Fruit fly (Drosophila melanogaster) whole organism, embryonic: Measurements from ENCODE around the gene CG46059.
A peak's percentile ranks its signal among the peaks of the same experiment; 100 is the strongest.

Source experiments
- CG10366 ChIP-seq: fragments of 200-800 bp; sonication (Bioruptor generic); IDR thresholded peaks from 2 replicates; pipeline ENCODE4 v1.3.6; 2022; ENCODE audit warnings: missing biosample characterization, missing genetic modification characterization
- CG10543 ChIP-seq: fragments of 200-800 bp; sonication (Bioruptor generic); optimal IDR thresholded peaks from 3 replicates; lab custom pipeline; 2017; ENCODE audit warnings: missing biosample characterization, mild to moderate bottlenecking, missing genetic modification characterization, moderate library complexity
- CG11085 ChIP-seq: fragments of 200-800 bp; sonication (Bioruptor generic); IDR thresholded peaks from 2 replicates; pipeline ENCODE4 v1.3.6; 2022; ENCODE audit warnings: missing biosample characterization, missing genetic modification characterization
- CG11696 ChIP-seq: fragments of 200-800 bp; sonication (Bioruptor generic); IDR thresholded peaks from 2 replicates; pipeline ENCODE4 v1.3.6; 2022; ENCODE audit warnings: missing biosample characterization, missing genetic modification characterization
- CG12236 ChIP-seq: fragments of 200-800 bp; sonication (Bioruptor generic); optimal IDR thresholded peaks from 2 replicates; lab custom pipeline; 2016; ENCODE audit warnings: missing biosample characterization, missing genetic modification characterization
- CG15011 ChIP-seq: fragments of 200-800 bp; sonication (Bioruptor generic); optimal IDR thresholded peaks from 3 replicates; lab custom pipeline; 2018; ENCODE audit warnings: missing biosample characterization, mild to moderate bottlenecking, missing genetic modification characterization
- CG15479 ChIP-seq: fragments of 200-800 bp; sonication (Bioruptor generic); optimal IDR thresholded peaks from 3 replicates; lab custom pipeline; 2019; ENCODE audit warnings: missing biosample characterization, mild to moderate bottlenecking, missing genetic modification characterization, moderate library complexity
- CG15601 ChIP-seq: fragments of 200-800 bp; sonication (Bioruptor generic); optimal IDR thresholded peaks from 3 replicates; lab custom pipeline; 2019; ENCODE audit warnings: missing biosample characterization, mild to moderate bottlenecking, missing genetic modification characterization, moderate library complexity
- CG16779 ChIP-seq: fragments of 200-800 bp; sonication (Bioruptor generic); IDR thresholded peaks from 2 replicates; pipeline ENCODE4 v1.3.6; 2022; ENCODE audit warnings: missing biosample characterization, missing genetic modification characterization
- CG17361 ChIP-seq: fragments of 200-800 bp; sonication (Bioruptor generic); IDR thresholded peaks from 3 replicates; pipeline ENCODE4 v1.3.6; 2022; ENCODE audit warnings: missing biosample characterization, missing genetic modification characterization
- CG2875 ChIP-seq: fragments of 200-800 bp; sonication (Bioruptor generic); optimal IDR thresholded peaks from 2 replicates; lab custom pipeline; 2017; ENCODE audit warnings: missing biosample characterization, mild to moderate bottlenecking, missing genetic modification characterization, missing genetic modification reagents
- CG3407 ChIP-seq: fragments of 200-800 bp; sonication (Bioruptor generic); optimal IDR thresholded peaks from 2 replicates; lab custom pipeline; 2018; ENCODE audit warnings: missing biosample characterization, mild to moderate bottlenecking, missing genetic modification characterization
- CG34422 ChIP-seq: fragments of 200-800 bp; sonication (Bioruptor generic); IDR thresholded peaks from 3 replicates; pipeline ENCODE4 v1.3.6; 2022; ENCODE audit warnings: missing biosample characterization, missing genetic modification characterization
- CG4360 ChIP-seq: fragments of 200-800 bp; sonication (Bioruptor generic); IDR thresholded peaks from 2 replicates; pipeline ENCODE4 v1.3.6; 2022; ENCODE audit warnings: missing biosample characterization, missing genetic modification characterization
- CG6254 ChIP-seq: fragments of 200-800 bp; sonication (Bioruptor generic); optimal IDR thresholded peaks from 3 replicates; lab custom pipeline; 2017; ENCODE audit warnings: mild to moderate bottlenecking, missing biosample characterization, missing genetic modification reagents, missing genetic modification characterization
- CG6765 ChIP-seq: fragments of 200-800 bp; sonication (Bioruptor generic); optimal IDR thresholded peaks from 3 replicates; lab custom pipeline; 2017; ENCODE audit warnings: missing biosample characterization, mild to moderate bottlenecking, missing genetic modification characterization
- CG7357 ChIP-seq: fragments of 200-800 bp; sonication (Bioruptor generic); IDR thresholded peaks from 3 replicates; pipeline ENCODE4 v1.3.6; 2022; ENCODE audit warnings: missing biosample characterization, missing genetic modification characterization
- CG8359 ChIP-seq: fragments of 200-800 bp; sonication (Bioruptor generic); optimal IDR thresholded peaks from 2 replicates; lab custom pipeline; 2017; ENCODE audit warnings: missing biosample characterization, mild to moderate bottlenecking, missing genetic modification characterization, borderline replicate concordance
- CG8765 ChIP-seq: fragments of 200-800 bp; sonication (Bioruptor generic); IDR thresholded peaks from 2 replicates; pipeline ENCODE4 v1.3.6; 2022; ENCODE audit warnings: missing biosample characterization, missing genetic modification characterization
- CTCF ChIP-seq: fragments of 200-800 bp; sonication (Bioruptor generic); optimal IDR thresholded peaks from 2 replicates; lab custom pipeline; 2017; ENCODE audit warnings: missing biosample characterization, mild to moderate bottlenecking, missing genetic modification characterization, moderate library complexity
- Dll ChIP-seq: fragments of 200-800 bp; sonication (Bioruptor generic); IDR thresholded peaks from 4 replicates; pipeline ENCODE4 v1.3.6; 2022; ENCODE audit warnings: missing biosample characterization, missing genetic modification characterization; ENCODE audit not compliant: partially characterized antibody
- Dref ChIP-seq: fragments of 200-800 bp; sonication (Bioruptor generic); IDR thresholded peaks from 2 replicates; pipeline ENCODE4 v1.3.6; 2022; ENCODE audit warnings: missing biosample characterization, missing genetic modification characterization
- Drgx ChIP-seq: fragments of 200-800 bp; sonication (Bioruptor generic); IDR thresholded peaks from 2 replicates; pipeline ENCODE4 v1.3.6; 2022; ENCODE audit warnings: missing biosample characterization, missing genetic modification characterization
- HLHmδ ChIP-seq: fragments of 200-800 bp; sonication (Bioruptor generic); optimal IDR thresholded peaks from 2 replicates; lab custom pipeline; 2018; ENCODE audit warnings: missing biosample characterization, mild to moderate bottlenecking, missing genetic modification characterization, moderate library complexity
- Hey ChIP-seq: fragments of 200-800 bp; sonication (Bioruptor generic); optimal IDR thresholded peaks from 3 replicates; lab custom pipeline; 2018; ENCODE audit warnings: missing biosample characterization, mild to moderate bottlenecking, missing genetic modification characterization
- HmgD ChIP-seq: fragments of 200-800 bp; sonication (Bioruptor generic); optimal IDR thresholded peaks from 3 replicates; lab custom pipeline; 2016; ENCODE audit warnings: missing biosample characterization, missing genetic modification characterization
- Mad ChIP-seq: fragments of 200-800 bp; sonication (Bioruptor generic); optimal IDR thresholded peaks from 2 replicates; lab custom pipeline; 2016; ENCODE audit warnings: missing biosample characterization, missing genetic modification characterization
- Scr ChIP-seq: fragments of 200-800 bp; sonication (Bioruptor generic); IDR thresholded peaks from 2 replicates; pipeline ENCODE4 v1.3.6; 2022; ENCODE audit warnings: missing biosample characterization, missing genetic modification characterization; ENCODE audit not compliant: partially characterized antibody
- Sox102F ChIP-seq: fragments of 200-800 bp; sonication (Bioruptor generic); optimal IDR thresholded peaks from 2 replicates; lab custom pipeline; 2018; ENCODE audit warnings: missing biosample characterization, mild to moderate bottlenecking, missing genetic modification characterization, moderate library complexity
- Sry-β ChIP-seq: fragments of 200-800 bp; sonication (Bioruptor generic); optimal IDR thresholded peaks from 2 replicates; lab custom pipeline; 2018; ENCODE audit warnings: missing biosample characterization, mild to moderate bottlenecking, missing genetic modification characterization, moderate library complexity
- Stat92E ChIP-seq, 3 experiments: fragments of >200 bp in 2 of 3; fragments of 200-800 bp in 1 of 3; sonication (Bioruptor generic) in 1 of 3; optimal IDR thresholded peaks; 2 replicates each; lab custom pipeline; 2017 to 2019; ENCODE audit warnings: missing biosample characterization in 3 of 3, missing genetic modification characterization in 3 of 3, mild to moderate bottlenecking in 1 of 3, moderate library complexity in 1 of 3
- Trl ChIP-seq, 3 experiments: fragments of >200 bp in 2 of 3; fragments of 200-800 bp in 1 of 3; sonication (Bioruptor generic) in 1 of 3; optimal IDR thresholded peaks; 2 replicates in 1 of 3; 3 replicates in 2 of 3; lab custom pipeline; 2016 to 2017; ENCODE audit warnings: missing biosample characterization in 1 of 3, missing genetic modification characterization in 1 of 3
- dm ChIP-seq: fragments of 200-800 bp; sonication (Bioruptor generic); optimal IDR thresholded peaks from 3 replicates; lab custom pipeline; 2016; ENCODE audit warnings: missing biosample characterization, missing genetic modification characterization
- gcm ChIP-seq: fragments of 200-800 bp; sonication (Bioruptor generic); optimal IDR thresholded peaks from 2 replicates; lab custom pipeline; 2019; ENCODE audit warnings: missing biosample characterization, mild to moderate bottlenecking, missing genetic modification characterization, moderate library complexity
- grau ChIP-seq: fragments of 200-800 bp; optimal IDR thresholded peaks from 3 replicates; lab custom pipeline; 2019; ENCODE audit warnings: missing biosample characterization, mild to moderate bottlenecking, missing genetic modification characterization, moderate library complexity
- ham ChIP-seq: fragments of 200-800 bp; sonication (Bioruptor generic); IDR thresholded peaks from 2 replicates; pipeline ENCODE4 v1.3.6; 2022; ENCODE audit warnings: missing biosample characterization, missing genetic modification characterization
- insv ChIP-seq, 2 experiments: fragments of 200-800 bp; sonication (Bioruptor generic); optimal IDR thresholded peaks; 3 replicates each; lab custom pipeline; 2016 to 2018; ENCODE audit warnings: missing biosample characterization in 2 of 2, missing genetic modification characterization in 2 of 2
- kay ChIP-seq: fragments of 200-800 bp; sonication (Bioruptor generic); optimal IDR thresholded peaks from 2 replicates; lab custom pipeline; 2016; ENCODE audit warnings: missing biosample characterization, missing genetic modification characterization
- ken ChIP-seq: fragments of 200-800 bp; sonication (Bioruptor generic); IDR thresholded peaks from 3 replicates; pipeline ENCODE4 v1.3.6; 2022; ENCODE audit warnings: missing biosample characterization, missing genetic modification characterization
- oc ChIP-seq: fragments of 200-800 bp; sonication (Bioruptor generic); optimal IDR thresholded peaks from 2 replicates; lab custom pipeline; 2018; ENCODE audit warnings: missing biosample characterization, mild to moderate bottlenecking, missing genetic modification characterization, moderate library complexity
- peb ChIP-seq: fragments of 200-800 bp; sonication (Bioruptor generic); IDR thresholded peaks from 2 replicates; pipeline ENCODE4 v1.3.6; 2022; ENCODE audit warnings: missing biosample characterization, missing genetic modification characterization
- seq ChIP-seq: fragments of 200-800 bp; sonication (Bioruptor generic); IDR thresholded peaks from 2 replicates; pipeline ENCODE4 v1.3.6; 2022; ENCODE audit warnings: missing biosample characterization, missing genetic modification characterization
- sima ChIP-seq: fragments of 200-800 bp; sonication (Bioruptor generic); optimal IDR thresholded peaks from 2 replicates; lab custom pipeline; 2016; ENCODE audit warnings: missing biosample characterization, missing genetic modification characterization
- slou ChIP-seq: fragments of 200-800 bp; sonication (Bioruptor generic); optimal IDR thresholded peaks from 3 replicates; lab custom pipeline; 2016; ENCODE audit warnings: missing biosample characterization, missing genetic modification characterization
- tap ChIP-seq: fragments of 200-800 bp; optimal IDR thresholded peaks from 3 replicates; lab custom pipeline; 2019; ENCODE audit warnings: missing biosample characterization, mild to moderate bottlenecking, missing genetic modification characterization, moderate library complexity
- tna ChIP-seq: fragments of 200-800 bp; sonication (Bioruptor generic); IDR thresholded peaks from 2 replicates; pipeline ENCODE4 v1.3.6; 2022; ENCODE audit warnings: missing biosample characterization, missing genetic modification characterization; ENCODE audit not compliant: partially characterized antibody
- trem ChIP-seq: fragments of 200-800 bp; optimal IDR thresholded peaks from 3 replicates; lab custom pipeline; 2019; ENCODE audit warnings: missing biosample characterization, mild to moderate bottlenecking, missing genetic modification characterization, moderate library complexity
- trh ChIP-seq: fragments of 200-800 bp; sonication (Bioruptor generic); optimal IDR thresholded peaks from 2 replicates; lab custom pipeline; 2016; ENCODE audit warnings: missing biosample characterization, missing genetic modification characterization
- wdn ChIP-seq: fragments of 200-800 bp; sonication (Bioruptor generic); IDR thresholded peaks from 2 replicates; pipeline ENCODE4 v1.3.6; 2022; ENCODE audit warnings: missing biosample characterization, missing genetic modification characterization

CG46059 gene

DNA sequence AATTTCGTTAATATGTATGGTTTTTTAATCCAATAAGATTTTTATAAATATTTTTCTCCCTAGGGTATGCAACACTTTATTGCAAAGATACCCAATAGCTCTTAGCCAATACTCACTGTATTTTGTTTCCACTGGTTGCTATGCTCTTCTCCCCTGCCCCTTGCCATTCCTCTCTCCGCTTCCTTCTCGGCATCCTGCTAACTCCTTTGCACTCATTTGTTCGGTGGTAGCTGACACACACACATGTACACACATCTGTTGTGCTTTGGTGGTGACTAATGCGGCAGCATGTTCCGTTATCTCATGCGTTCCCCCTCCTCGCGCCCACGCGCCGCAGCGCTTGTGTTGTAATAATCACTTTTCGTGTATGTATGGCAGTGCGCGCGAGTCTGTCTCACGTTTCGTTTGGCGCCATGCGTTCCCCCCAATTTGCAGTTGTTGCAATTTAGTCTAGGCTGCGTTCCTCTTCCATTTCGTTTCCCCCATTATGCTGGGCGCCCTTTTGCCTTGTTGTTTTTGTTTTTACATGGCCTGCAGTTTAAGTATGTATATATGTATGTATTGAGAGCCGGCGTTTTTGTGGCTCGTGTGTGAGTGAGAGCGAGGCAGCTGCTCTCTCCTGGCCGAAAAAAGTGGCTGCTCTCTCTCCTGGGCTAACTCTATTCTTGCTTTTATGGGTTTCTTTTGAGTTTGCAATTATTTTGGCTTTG, 48.6 kb downstream of the CG46059 start, which contains the start of gene Polr1D (continued):
- TF ChIP-seq seq (GFP tag; lab: Robert Waterston, UW) (peak; percentile 62), tna (GFP tag; lab: Robert Waterston, UW) (0 out of 2 replicates have a peak, but pooled peaks have one; percentile 16), gcm (peak; percentile 30), Sry-β (no peak), Dref (GFP tag; lab: Robert Waterston, UW) (no peak), CG15479 (GFP tag; lab: Kevin White, UChicago) (peak; percentile 78), CG15601 (tag; lab: Kevin White, UChicago) (no peak), CG3407 (GFP tag; lab: Kevin White, UChicago) (no peak), kay (GFP tag; lab: Kevin White, UChicago) (peak; percentile 85), Hey (tag; lab: Kevin White, UChicago) (peak; percentile 42), Stat92E (GFP tag; optimal IDR thresholded peaks at IDR 0.05; lab: Kevin White, UChicago) (no peak), CTCF (GFP tag; lab: Kevin White, UChicago) (no peak), CG11085 (GFP tag; lab: Robert Waterston, UW) (no peak), CG12236 (GFP tag; lab: Kevin White, UChicago) (no peak), CG6765 (GFP tag; lab: Kevin White, UChicago) (no peak), CG8359 (GFP tag; lab: Kevin White, UChicago) (no peak), Drgx (GFP tag; lab: Robert Waterston, UW) (no peak), insv (GFP tag; optimal IDR thresholded peaks at IDR 0.05; lab: Kevin White, UChicago) (peak; percentile 55 to 98), dm (GFP tag; lab: Kevin White, UChicago) (peak; percentile 47), CG6254 (no peak), Scr (GFP tag; lab: Robert Waterston, UW) (peak; percentile 25; the same call in 1 of the 2 replicates), trem (tag; lab: Kevin White, UChicago) (peak; percentile 6), CG34422 (GFP tag; lab: Robert Waterston, UW) (peak; percentile 67; the same call in 1 of the 3 replicates), CG4360 (GFP tag; lab: Robert Waterston, UW) (peak; percentile 89), trh (GFP tag; lab: Kevin White, UChicago) (no peak), CG2875 (no peak), oc (tag; lab: Kevin White, UChicago) (peak; percentile 52), Mad (GFP tag; lab: Kevin White, UChicago) (no peak), CG7357 (GFP tag; lab: Robert Waterston, UW) (peak; percentile 54; the same call in 2 of the 3 replicates), CG15011 (GFP tag; lab: Kevin White, UChicago) (no peak), CG11696 (GFP tag; lab: Robert Waterston, UW) (0 out of 2 replicates have a peak, but pooled peaks have one; percentile 17), sima (GFP tag; lab: Kevin White, UChicago) (no peak), Trl (optimal IDR thresholded peaks at IDR 0.05; lab: Kevin White, UChicago) (peak; percentile 76 to 85), Trl (GFP tag; optimal IDR thresholded peaks at IDR 0.05; lab: Kevin White, UChicago) (no peak), CG10543 (GFP tag; lab: Kevin White, UChicago) (peak; percentile 43), Dll (GFP tag; lab: Robert Waterston, UW) (peak; percentile 45; the same call in 1 of the 4 replicates), CG17361 (GFP tag; lab: Robert Waterston, UW) (peak; percentile 44; the same call in 1 of the 3 replicates), ken (GFP tag; lab: Robert Waterston, UW) (no peak), CG8765 (GFP tag; lab: Robert Waterston, UW) (no peak), ham (GFP tag; lab: Robert Waterston, UW) (no peak), grau (peak; percentile 99), CG10366 (GFP tag; lab: Robert Waterston, UW) (no peak), CG16779 (GFP tag; lab: Robert Waterston, UW) (no peak), wdn (GFP tag; lab: Robert Waterston, UW) (no peak; the same call in 1 of the 2 replicates), peb (GFP tag; lab: Robert Waterston, UW) (no peak), HmgD (GFP tag; lab: Kevin White, UChicago) (peak; percentile 26), HLHmδ (GFP tag; lab: Kevin White, UChicago) (peak; percentile 93), slou (GFP tag; lab: Kevin White, UChicago) (no peak), tap (tag; lab: Kevin White, UChicago) (peak; percentile 59), Sox102F (GFP tag; lab: Kevin White, UChicago) (no peak)
